Worm (Caenorhabditis elegans) whole organism, L4 larva: ENCODE measurements around the gene clec-128.

Experiments
- Y5F2A.4 ChIP-seq: fragments of 200-800 bp; sonication (Bioruptor generic); optimal IDR thresholded peaks from 2 replicates; lab custom pipeline; 2018; ENCODE audit warnings: mild to moderate bottlenecking, missing genetic modification characterization, missing compliant biosample characterization
- aly-2 ChIP-seq: sonication (generic microtip); optimal IDR thresholded peaks from 2 replicates; lab custom pipeline; 2018; ENCODE audit warnings: missing biosample characterization, missing genetic modification characterization
- nhr-28 ChIP-seq: fragments of 150-350 bp; optimal IDR thresholded peaks from 2 replicates; lab custom pipeline; 2014; ENCODE audit warnings: missing biosample characterization, missing genetic modification characterization
- unc-130 ChIP-seq: sonication (generic microtip); optimal IDR thresholded peaks from 2 replicates; lab custom pipeline; 2016; ENCODE audit warnings: missing genetic modification reagents, missing genetic modification characterization, missing compliant biosample characterization
- unc-62 ChIP-seq, 3 experiments: fragments of 150-350 bp in 1 of 3; sonication (generic microtip); optimal IDR thresholded peaks in 2 of 3; peaks in 1 of 3; 1 replicate in 1 of 3; 2 replicates in 2 of 3; lab custom pipeline; 2014 to 2017; ENCODE audit warnings: missing biosample characterization in 3 of 3, missing genetic modification characterization in 3 of 3, missing genetic modification reagents in 3 of 3, missing genotype in 1 of 3
- ztf-7 ChIP-seq: fragments of 150-350 bp; optimal IDR thresholded peaks from 2 replicates; lab custom pipeline; 2014; ENCODE audit warnings: missing biosample characterization, missing genetic modification characterization

DNA sequence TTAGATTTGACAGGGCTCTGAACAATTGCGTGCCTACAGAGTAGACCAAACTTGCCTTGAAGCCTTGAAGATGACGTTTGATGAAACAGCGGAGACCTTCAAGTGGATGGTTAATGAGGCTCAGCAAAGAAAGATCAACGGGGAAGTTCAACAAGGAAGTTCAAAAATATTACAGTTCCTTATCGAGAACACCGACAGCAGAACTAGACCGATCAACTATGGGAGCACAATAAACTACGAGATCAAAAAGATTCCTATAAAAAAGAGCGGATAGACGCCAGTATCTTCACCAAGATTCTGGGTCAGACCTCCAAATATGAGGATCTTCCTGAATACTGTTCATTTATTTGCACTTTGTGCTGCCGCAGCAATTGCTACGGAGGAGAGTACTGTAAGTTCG is 8.9 kb upstream of the clec-128 start, which contains the start of gene clec-134:
- TF ChIP-seq unc-130 (GFP tag; lab: Kevin White, UChicago) (no peak), Y5F2A.4 (no peak), aly-2 (tag; lab: Kevin White, UChicago) (no peak), nhr-28 (tag; lab: Kevin White, UChicago) (no peak), unc-62 (GFP tag; optimal IDR thresholded peaks at IDR 0.05 in 1 of 2; lab: Kevin White, UChicago) (no peak), unc-62 (tag; optimal IDR thresholded peaks at IDR 0.05; lab: Kevin White, UChicago) (no peak), ztf-7 (tag; lab: Kevin White, UChicago) (no peak)
